Fruit fly (Drosophila melanogaster): Measurements from ENCODE around the gene CG17855.
A peak's percentile ranks its signal among the peaks of the same experiment; 100 is the strongest.

Gene CG17855

dm6 chr2L:9508547-9509197 is 31.7 kb upstream of the CG17855 start:
- TF ChIP-seq noc (tag; optimal IDR thresholded peaks at IDR 0.05): no peak

- TF ChIP-seq noc (tag; optimal IDR thresholded peaks at IDR 0.05): no peak
These were observed 30.7 kb upstream of the CG17855 start for dm6 chr2L:9509653-9510052.

DNA sequence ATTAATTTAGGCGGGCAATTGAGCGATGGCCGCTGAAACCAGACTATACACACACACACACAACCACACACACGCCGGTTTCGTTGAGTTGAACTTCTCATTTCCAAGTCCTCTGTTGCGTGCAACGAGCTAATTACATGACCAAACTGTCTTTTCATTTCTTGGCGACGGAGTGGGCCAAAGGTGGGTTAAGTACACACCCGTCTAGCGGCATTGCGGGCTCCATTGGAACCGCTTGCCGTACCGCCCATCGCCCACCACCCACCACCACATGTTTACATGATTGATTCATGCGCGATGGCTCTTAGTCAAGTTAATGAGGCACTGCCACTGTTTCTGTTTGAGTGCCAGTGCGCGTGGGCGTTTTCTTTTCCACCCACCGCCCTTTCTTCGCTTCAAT is 29.9 kb upstream of the CG17855 start:
- no peak for TF ChIP-seq noc (tag; optimal IDR thresholded peaks at IDR 0.05)

dm6 chr2L:9512401-9513198 is 27.7 kb upstream of the CG17855 start:
- no peak for TF ChIP-seq noc (tag; optimal IDR thresholded peaks at IDR 0.05)

DNA sequence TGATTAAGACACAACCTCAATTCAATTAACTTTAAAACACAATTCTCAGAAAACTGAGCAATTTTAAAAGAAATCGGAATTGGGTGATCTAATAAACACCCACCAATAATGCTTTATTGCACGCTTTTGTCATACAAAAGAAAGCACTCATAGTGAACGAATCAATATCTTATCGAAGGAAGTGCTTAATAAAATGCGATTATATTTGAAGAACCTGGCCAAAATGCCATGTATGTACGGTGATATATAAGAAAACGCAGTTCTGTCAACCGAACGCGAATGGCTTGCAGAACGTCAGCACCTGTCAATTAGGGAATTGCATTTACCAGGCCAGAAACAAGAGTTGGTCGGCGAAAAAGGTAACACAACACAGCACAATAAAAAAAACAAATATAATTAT is 26.6 kb upstream of the CG17855 start:
- TF ChIP-seq noc (tag; optimal IDR thresholded peaks at IDR 0.05): no peak

dm6 chr2L:9520886-9521868 is 19.1 kb upstream of the CG17855 start, which contains the start of gene Oatp30B:
Oatp30B (plus strand) TSS chr2L:9521210.
- peak; percentile 92 for TF ChIP-seq noc (tag; optimal IDR thresholded peaks at IDR 0.05)

DNA sequence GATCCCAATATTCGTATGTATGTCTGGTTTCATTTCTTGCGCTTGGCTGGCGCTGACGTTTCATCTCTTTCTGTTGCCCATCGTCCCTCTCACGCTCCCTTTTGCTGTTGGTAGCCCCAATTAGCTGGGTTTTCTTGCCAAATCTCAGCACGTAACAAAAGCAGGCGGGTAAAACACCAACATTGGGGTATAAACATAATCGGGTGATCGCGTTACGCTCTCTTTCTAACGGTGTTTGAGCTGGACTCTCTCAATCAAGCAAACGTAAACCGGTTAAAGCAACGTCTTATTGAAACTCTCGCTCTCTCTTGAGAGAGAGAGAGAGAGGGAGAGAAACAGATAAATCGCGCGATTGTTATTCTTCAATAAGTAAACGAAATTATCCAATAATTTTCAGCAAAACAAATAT is 17.6 kb upstream of the CG17855 start:
- TF ChIP-seq noc (tag; optimal IDR thresholded peaks at IDR 0.05): no peak

- TF ChIP-seq noc (tag; optimal IDR thresholded peaks at IDR 0.05): no peak
These were observed 15.4 kb upstream of the CG17855 start for dm6 chr2L:9524915-9525314.

dm6 chr2L:9525719-9526118 is 14.6 kb upstream of the CG17855 start:
- TF ChIP-seq noc (tag; optimal IDR thresholded peaks at IDR 0.05): peak; percentile 69

- peak; percentile 55 for TF ChIP-seq noc (tag; optimal IDR thresholded peaks at IDR 0.05)
These were observed 13.8 kb upstream of the CG17855 start for dm6 chr2L:9526518-9526917.

DNA sequence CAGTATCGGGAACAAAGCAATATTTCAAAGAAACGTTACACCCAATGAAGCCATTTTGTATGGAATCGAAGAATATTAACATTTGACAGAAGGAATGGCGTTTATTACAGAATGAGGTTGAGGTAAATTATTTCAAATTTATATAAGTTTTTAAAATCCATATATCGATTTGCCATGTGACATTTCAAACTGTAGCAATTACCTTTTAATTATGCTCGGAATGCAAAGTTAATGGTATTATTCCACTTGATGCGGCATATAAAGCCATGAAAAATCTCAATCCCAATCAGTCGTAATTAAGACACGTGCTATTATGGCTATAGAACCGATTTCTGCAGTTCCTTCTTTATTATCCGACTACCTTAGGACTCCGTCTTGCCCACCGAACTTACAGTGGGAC is 12.1 kb upstream of the CG17855 start, which contains the start of gene CG31883:
CG31883 (plus strand) TSS at position 301 of the 400 bp plus-strand sequence.
- no peak for TF ChIP-seq noc (tag; optimal IDR thresholded peaks at IDR 0.05)

DNA sequence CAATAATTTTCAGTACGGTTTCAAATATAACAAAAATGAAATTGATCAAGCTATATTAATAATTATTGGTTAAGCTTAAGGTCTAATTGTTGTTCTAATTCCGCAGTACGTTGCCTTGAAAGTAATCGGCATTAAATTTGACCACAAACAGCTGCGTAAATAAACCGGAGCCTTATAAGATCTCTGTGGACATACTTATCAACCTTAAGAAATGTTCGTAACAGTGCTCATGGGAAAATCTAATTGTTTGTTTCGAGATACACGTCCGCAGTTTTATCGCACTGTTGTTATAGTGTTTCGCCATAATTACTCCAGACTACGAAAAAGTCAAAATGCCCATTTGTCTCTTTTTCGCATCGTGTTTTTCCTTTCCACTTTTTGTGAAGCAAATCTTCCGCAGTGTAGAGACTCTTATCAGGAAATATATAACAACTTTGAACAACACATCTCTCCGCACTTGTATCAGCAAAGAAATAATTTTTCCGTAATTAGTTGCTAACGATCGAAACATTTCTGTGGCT is 10.4 kb upstream of the CG17855 start:
- TF ChIP-seq noc (tag; optimal IDR thresholded peaks at IDR 0.05): peak; percentile 56

DNA sequence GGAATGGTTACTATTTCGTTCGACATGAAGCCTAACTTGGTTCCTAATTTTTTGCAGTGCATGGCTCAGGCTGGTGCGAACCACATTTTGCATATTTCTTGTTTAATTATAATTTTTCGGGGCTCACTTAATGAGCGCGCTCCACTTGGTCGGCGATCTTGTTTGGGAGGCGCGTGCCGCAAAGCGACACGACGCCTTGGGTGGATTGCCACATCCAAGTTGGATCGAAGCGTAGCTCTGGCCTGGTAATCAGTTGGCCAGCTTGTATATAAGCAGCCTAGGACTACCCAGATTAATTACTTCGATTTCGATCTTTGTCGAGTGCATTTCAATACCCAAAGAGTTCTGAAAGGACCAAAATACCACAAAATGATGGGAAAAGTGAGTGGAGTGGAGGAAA is 2.3 kb downstream of the CG17855 start, which contains the start of gene Cpr30B:
Cpr30B (plus strand) TSS at position 301 of the 400 bp plus-strand sequence.
- TF ChIP-seq noc (tag; optimal IDR thresholded peaks at IDR 0.05): no peak

DNA sequence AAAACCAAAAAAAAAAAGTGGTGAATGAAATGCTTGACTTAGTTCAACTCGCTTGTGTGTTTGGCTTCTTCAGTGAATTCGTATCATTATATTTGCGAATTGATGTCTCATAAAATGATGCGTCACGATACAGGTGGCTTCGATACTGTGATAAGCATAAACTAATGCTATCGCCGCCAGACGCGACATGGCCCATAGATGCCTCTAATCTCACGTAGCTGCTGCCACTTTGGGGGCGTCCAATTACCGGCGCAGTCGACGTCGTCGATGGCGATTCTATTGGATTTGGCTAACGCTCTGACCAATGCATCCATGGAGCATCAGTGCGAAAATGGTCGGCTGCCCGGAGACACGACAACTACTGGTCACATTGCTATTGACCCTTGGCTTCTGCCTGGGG is 3.5 kb downstream of the CG17855 start, which contains the start of gene CG13113:
CG13113 (plus strand) TSS at position 301 of the 400 bp plus-strand sequence.
- no peak for TF ChIP-seq noc (tag; optimal IDR thresholded peaks at IDR 0.05)

DNA sequence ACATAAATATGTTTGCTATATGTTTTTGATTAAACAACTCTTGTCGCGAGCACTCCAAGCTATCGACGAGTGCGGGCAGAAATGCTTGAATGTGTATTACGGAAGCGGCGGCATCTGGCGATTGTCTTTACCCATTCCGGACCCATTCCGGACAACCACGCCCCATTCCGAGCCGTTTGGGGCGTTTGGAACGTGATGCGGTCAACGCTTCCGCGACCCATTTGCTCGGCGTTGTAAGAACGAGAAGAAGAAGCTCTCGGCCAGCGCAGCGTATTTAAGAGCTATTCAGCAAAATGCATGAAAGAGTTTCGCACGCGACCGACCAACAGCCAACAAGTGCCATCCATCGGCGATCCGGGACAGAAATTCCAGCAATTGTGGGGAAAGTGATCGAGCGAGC is 5.2 kb downstream of the CG17855 start, which contains the start of gene CG13114:
CG13114 (plus strand) TSS at position 301 of the 400 bp plus-strand sequence.
- no peak for TF ChIP-seq noc (tag; optimal IDR thresholded peaks at IDR 0.05)

Data from whole organism, larva.